Worm (Caenorhabditis elegans) whole organism, early embryonic: Measurements from ENCODE around the gene B0464.6.

Experiments
- B0310.2 ChIP-seq: sonication (generic microtip); optimal IDR thresholded peaks from 2 replicates; lab custom pipeline; 2016; ENCODE audit warnings: mild to moderate bottlenecking, missing genetic modification characterization, missing compliant biosample characterization
- F13C5.2 ChIP-seq: sonication (generic microtip); optimal IDR thresholded peaks from 2 replicates; lab custom pipeline; 2017; ENCODE audit warnings: mild to moderate bottlenecking, missing genetic modification characterization, inconsistent platforms, missing compliant biosample characterization
- aly-1 ChIP-seq: sonication (generic microtip); optimal IDR thresholded peaks from 2 replicates; lab custom pipeline; 2016; ENCODE audit warnings: missing genetic modification characterization, missing compliant biosample characterization
- ama-1 ChIP-seq: fragments of 150-350 bp; optimal IDR thresholded peaks from 2 replicates; lab custom pipeline; 2014
- ceh-13 ChIP-seq: fragments of 200-800 bp; sonication (Bioruptor generic); optimal IDR thresholded peaks from 2 replicates; lab custom pipeline; 2018; ENCODE audit warnings: mild to moderate bottlenecking, missing genetic modification characterization, missing compliant biosample characterization
- ceh-36 ChIP-seq: sonication (generic microtip); optimal IDR thresholded peaks from 2 replicates; lab custom pipeline; 2016; ENCODE audit warnings: missing genetic modification characterization, inconsistent platforms, missing compliant biosample characterization
- ets-7 ChIP-seq: sonication (generic microtip); optimal IDR thresholded peaks from 2 replicates; lab custom pipeline; 2016; ENCODE audit warnings: missing genotype, missing genetic modification characterization, missing compliant biosample characterization
- flt-1 ChIP-seq: fragments of 200-800 bp; sonication (Bioruptor generic); IDR thresholded peaks from 2 replicates; pipeline ENCODE4 v1.3.6; 2022; ENCODE audit warnings: missing genetic modification characterization, missing compliant biosample characterization
- hmbx-1 ChIP-seq: sonication (generic microtip); optimal IDR thresholded peaks from 2 replicates; lab custom pipeline; 2016; ENCODE audit warnings: mild to moderate bottlenecking, missing genetic modification characterization, missing compliant biosample characterization
- hmg-4 ChIP-seq: fragments of 200-800 bp; sonication (Bioruptor generic); optimal IDR thresholded peaks from 2 replicates; lab custom pipeline; 2018; ENCODE audit warnings: mild to moderate bottlenecking, missing genetic modification characterization, missing compliant biosample characterization
- hnd-1 ChIP-seq: sonication (generic microtip); optimal IDR thresholded peaks from 2 replicates; lab custom pipeline; 2016; ENCODE audit warnings: missing genetic modification characterization, missing compliant biosample characterization
- pes-1 ChIP-seq: fragments of 200-800 bp; sonication (Bioruptor generic); IDR thresholded peaks from 2 replicates; pipeline ENCODE4 v1.3.6; 2022; ENCODE audit warnings: missing genetic modification reagents, missing genetic modification characterization, missing compliant biosample characterization
- scrt-1 ChIP-seq: fragments of 200-800 bp; sonication (Bioruptor generic); IDR thresholded peaks from 2 replicates; pipeline ENCODE4 v1.3.6; 2022; ENCODE audit warnings: missing genetic modification characterization, missing compliant biosample characterization
- sea-1 ChIP-seq: fragments of 200-800 bp; sonication (Bioruptor generic); conservative IDR thresholded peaks from 2 replicates; pipeline ENCODE4 v1.3.6; 2022; ENCODE audit warnings: missing genetic modification characterization, missing compliant biosample characterization
- tbx-11 ChIP-seq: fragments of 200-800 bp; sonication (Bioruptor generic); IDR thresholded peaks from 2 replicates; pipeline ENCODE4 v1.3.6; 2022; ENCODE audit warnings: missing genetic modification characterization, missing compliant biosample characterization
- tbx-37 ChIP-seq: fragments of 200-800 bp; sonication (Bioruptor generic); conservative IDR thresholded peaks from 2 replicates; pipeline ENCODE4 v1.3.6; 2022; ENCODE audit warnings: missing genetic modification reagents, missing genetic modification characterization, missing compliant biosample characterization
- tra-4 ChIP-seq: sonication (generic microtip); optimal IDR thresholded peaks from 2 replicates; lab custom pipeline; 2017; ENCODE audit warnings: missing genetic modification characterization, missing compliant biosample characterization

Gene B0464.6

DNA sequence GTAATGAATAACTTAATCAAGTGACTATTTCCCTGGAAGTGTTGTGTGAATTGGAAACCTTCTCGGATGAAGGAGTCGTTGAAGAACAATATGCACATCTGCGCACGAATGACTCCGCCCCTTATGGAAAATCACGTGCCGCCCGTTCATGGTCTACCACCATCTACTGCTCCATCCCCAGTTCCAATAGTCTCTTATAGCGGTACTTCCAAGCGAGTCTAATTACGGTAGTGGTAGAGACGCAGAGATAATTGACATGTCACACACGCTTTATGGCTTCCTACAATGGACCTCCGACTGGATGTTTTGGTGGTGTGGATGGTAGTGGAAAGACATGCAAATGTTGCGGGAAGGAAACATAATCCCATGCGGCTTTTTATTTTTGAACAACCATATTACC lies 14.8 kb downstream of the B0464.6 start:
- TF ChIP-seq tra-4 = peak; percentile 5
- TF ChIP-seq pes-1 (GFP tag; lab: Robert Waterston, UW) = no peak
- no peak for TF ChIP-seq F13C5.2
- no peak for TF ChIP-seq sea-1 (GFP tag; lab: Robert Waterston, UW)
- TF ChIP-seq flt-1 = 0 out of 2 replicates have a peak, but pooled peaks have one; percentile 36
- no peak for TF ChIP-seq hnd-1 (tag; lab: Kevin White, UChicago)
- TF ChIP-seq ceh-13 (GFP tag; lab: Kevin White, UChicago) = no peak
- TF ChIP-seq hmbx-1 (tag; lab: Kevin White, UChicago) = no peak
- TF ChIP-seq B0310.2 = no peak
- peak; percentile 65 for TF ChIP-seq hmg-4
- TF ChIP-seq ama-1 = no peak
- 0 out of 2 replicates have a peak, but pooled peaks have one; percentile 12 for TF ChIP-seq scrt-1 (GFP tag; lab: Robert Waterston, UW)

DNA sequence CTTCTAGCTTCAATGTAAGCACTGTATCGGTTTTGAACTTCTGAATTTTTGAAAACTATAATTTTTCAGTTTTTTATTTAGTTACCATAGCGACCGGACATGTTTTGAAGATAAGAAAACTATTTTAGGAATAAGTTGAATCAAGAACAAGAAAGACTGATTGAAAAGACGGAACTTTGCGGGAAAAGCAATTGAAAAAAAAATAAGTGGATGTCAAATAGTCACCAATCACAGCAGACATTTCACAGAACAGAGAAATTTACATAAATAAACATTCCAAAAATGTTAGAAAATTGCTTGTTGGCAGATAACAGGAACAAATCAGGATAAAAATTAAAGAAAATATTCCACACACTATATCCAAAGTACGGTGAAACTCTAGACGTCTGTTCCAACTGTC lies 15.9 kb downstream of the B0464.6 start, which contains the start of gene F54C8.6:
F54C8.6 (minus strand) TSS at position 101 of the 400 bp plus-strand sequence.
- TF ChIP-seq sea-1 (GFP tag; lab: Robert Waterston, UW) (no peak), ceh-36 (tag; lab: Kevin White, UChicago) (no peak), tra-4 (no peak), ama-1 (no peak), tbx-37 (GFP tag; lab: Robert Waterston, UW) (no peak), hmg-4 (no peak), tbx-11 (GFP tag; lab: Robert Waterston, UW) (no peak), F13C5.2 (no peak), pes-1 (GFP tag; lab: Robert Waterston, UW) (no peak), scrt-1 (GFP tag; lab: Robert Waterston, UW) (no peak), B0310.2 (no peak), ets-7 (tag; lab: Kevin White, UChicago) (no peak)

DNA sequence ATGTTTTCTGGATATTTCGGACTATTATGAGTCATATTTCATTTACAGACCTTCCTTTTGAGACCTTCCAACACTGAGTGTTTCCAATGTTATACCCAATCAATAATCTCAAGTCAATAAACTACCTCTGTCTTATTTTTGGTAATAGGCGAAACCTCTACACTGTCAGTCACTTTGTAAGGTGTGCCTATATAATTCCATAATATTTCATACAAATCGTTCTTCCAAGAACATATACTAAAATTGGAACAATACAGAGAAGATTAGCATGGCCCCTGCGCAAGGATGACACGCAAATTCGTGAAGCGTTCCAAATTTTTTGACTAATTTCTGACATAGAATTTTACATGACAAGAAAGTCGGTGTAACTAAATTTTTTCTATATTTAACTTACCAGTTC lies 16.4 kb downstream of the B0464.6 start:
- TF ChIP-seq pes-1 (GFP tag; lab: Robert Waterston, UW) = 0 out of 2 replicates have a peak, but pooled peaks have one; percentile 13

DNA sequence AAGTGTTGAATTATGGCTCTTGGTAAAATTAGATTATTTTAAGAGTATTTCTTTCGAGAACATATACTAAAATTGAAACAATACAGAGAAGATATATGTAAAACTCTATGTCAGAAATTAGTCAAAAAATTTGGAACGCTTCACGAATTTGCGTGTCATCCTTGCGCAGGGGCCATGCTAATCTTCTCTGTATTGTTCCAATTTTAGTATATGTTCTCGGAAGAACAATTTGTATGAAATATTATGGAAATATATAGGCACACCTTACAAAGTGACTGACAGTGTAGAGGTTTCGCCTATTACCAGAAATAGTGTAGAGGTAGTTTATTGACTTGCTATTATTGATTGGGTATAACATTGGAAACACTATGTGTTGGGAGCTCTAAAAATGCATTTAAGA lies 18.1 kb downstream of the B0464.6 start:
- peak; percentile 65 for TF ChIP-seq pes-1 (GFP tag; lab: Robert Waterston, UW)

DNA sequence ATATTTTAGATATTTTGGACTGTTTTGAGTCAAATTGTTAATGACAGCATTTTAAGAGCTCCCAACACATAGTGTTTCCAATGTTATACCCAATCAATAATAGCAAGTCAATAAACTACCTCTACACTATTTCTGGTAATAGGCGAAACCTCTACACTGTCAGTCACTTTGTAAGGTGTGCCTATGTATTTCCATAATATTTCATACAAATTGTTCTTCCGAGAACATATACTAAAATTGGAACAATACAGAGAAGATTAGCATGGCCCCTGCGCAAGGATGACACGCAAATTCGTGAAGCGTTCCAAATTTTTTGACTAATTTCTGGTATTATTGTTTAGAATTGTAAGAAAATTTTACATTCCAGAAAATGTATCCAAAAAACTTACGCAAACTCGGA lies 20.1 kb downstream of the B0464.6 start:
- TF ChIP-seq pes-1 (GFP tag; lab: Robert Waterston, UW) = peak; percentile 52; the same call in 1 of the 2 replicates

DNA sequence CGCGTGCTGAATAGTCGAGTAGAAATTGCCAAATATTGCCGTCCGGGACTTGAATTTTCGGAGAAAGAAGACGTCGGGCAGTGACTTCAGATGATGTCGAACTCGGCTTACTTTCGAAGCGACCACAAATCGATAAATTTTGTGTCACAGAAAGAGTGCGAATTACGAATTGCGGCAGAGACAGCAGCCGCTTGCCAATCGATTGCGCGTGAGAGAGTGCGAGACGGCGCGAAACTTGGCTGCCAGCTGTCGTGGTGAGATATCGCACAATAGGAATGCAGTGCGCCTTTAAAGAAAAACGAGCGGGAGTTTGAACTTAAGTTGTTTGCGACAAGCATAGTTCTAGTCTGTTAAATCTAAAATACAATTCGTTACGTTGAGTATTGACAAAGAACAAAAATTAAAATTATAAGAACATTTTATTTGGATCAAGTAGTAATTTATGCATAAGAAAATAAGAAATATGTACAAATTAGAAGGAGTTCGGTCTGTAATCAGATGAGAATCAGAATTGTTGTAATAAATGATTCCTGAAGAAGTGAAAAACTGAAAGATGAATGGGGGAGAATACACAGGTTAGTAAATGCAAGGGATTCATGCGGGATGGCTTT lies 22.2 kb downstream of the B0464.6 start, which contains the start of gene pir-2:
pir-2 (minus strand) TSS at position 218 of the 611 bp plus-strand sequence.
- TF ChIP-seq B0310.2 (peak; percentile 23), pes-1 (GFP tag; lab: Robert Waterston, UW) (peak; percentile 27; the same call in 1 of the 2 replicates), hmg-4 (peak; percentile 46), sea-1 (GFP tag; lab: Robert Waterston, UW) (0 out of 2 replicates have a peak, but pooled peaks have one; percentile 39), ets-7 (tag; lab: Kevin White, UChicago) (no peak)

DNA sequence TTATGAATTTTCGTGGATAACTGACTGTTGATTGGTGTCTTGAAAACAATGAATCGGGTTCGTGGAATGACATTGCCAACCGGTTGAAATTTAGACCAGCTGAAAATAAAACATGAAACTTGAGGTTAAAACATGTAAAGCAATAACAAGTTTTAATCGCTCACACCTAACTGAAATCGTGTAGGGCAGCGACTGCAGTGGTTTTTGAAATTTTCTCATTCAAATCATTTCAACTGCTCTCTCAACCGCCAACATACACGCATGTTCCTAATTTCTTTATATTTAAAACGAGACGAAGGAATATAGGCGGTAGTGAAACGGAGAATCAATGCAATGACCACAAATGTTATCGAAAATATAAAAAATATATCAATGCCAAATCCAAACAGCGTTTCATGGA lies 22.9 kb downstream of the B0464.6 start:
- TF ChIP-seq ets-7 (tag; lab: Kevin White, UChicago) (no peak), flt-1 (no peak), sea-1 (GFP tag; lab: Robert Waterston, UW) (no peak), ceh-36 (tag; lab: Kevin White, UChicago) (no peak)

DNA sequence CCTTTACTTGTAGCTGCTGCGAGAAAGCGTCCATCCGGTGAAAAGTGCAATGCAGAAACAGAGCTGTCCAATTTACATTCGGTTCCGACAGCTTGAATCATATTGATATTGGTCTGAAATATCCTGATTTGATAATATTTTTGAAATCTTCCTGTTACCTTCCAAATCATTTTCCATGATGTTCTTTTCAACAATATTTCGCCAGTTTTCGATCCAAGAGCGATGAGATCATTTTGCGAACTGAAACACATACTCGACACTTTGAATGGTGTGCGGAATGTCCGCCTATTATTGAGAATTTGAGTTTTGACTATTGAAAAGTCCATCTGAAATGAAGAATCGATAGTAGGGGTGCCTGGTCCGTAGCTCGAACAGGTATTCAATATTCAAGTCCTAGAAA lies 24.6 kb downstream of the B0464.6 start, which contains the start of gene emb-30:
emb-30 (minus strand) TSS at position 328 of the 400 bp plus-strand sequence.
- TF ChIP-seq pes-1 (GFP tag; lab: Robert Waterston, UW) (no peak), hmg-4 (no peak), F13C5.2 (no peak), ceh-36 (tag; lab: Kevin White, UChicago) (no peak)

DNA sequence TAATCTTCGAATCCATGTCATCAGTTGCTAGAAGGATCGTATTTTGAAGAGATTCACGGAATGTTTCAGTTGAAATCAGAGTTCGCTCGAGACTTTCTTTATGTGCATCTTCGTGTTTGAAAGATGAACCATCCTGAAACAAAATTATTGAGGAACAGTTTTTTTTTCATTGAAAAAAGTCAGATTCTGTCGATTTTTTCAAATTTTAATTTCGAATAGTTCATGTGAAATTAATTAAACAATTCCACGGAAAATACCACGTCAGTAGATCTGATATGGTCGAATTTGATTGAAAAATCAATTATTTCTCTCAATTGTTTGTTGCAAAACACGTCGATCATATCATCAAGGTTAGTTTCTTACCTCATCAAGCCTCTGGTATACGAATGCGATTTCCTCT lies 26.4 kb downstream of the B0464.6 start, which contains the start of gene F54C8.1:
F54C8.1 (plus strand) TSS at position 301 of the 400 bp plus-strand sequence.
- TF ChIP-seq tra-4 (no peak), ceh-36 (tag; lab: Kevin White, UChicago) (no peak), B0310.2 (no peak), scrt-1 (GFP tag; lab: Robert Waterston, UW) (no peak), hnd-1 (tag; lab: Kevin White, UChicago) (no peak), flt-1 (no peak), F13C5.2 (no peak), sea-1 (GFP tag; lab: Robert Waterston, UW) (no peak), hmbx-1 (tag; lab: Kevin White, UChicago) (no peak), ets-7 (tag; lab: Kevin White, UChicago) (no peak), hmg-4 (no peak), tbx-11 (GFP tag; lab: Robert Waterston, UW) (no peak), ama-1 (no peak), aly-1 (tag; lab: Kevin White, UChicago) (no peak), ceh-13 (GFP tag; lab: Kevin White, UChicago) (no peak), pes-1 (GFP tag; lab: Robert Waterston, UW) (no peak), tbx-37 (GFP tag; lab: Robert Waterston, UW) (no peak)
